Fruit fly (Drosophila melanogaster): ENCODE data around the gene CG6908.

CG6908 gene

DNA sequence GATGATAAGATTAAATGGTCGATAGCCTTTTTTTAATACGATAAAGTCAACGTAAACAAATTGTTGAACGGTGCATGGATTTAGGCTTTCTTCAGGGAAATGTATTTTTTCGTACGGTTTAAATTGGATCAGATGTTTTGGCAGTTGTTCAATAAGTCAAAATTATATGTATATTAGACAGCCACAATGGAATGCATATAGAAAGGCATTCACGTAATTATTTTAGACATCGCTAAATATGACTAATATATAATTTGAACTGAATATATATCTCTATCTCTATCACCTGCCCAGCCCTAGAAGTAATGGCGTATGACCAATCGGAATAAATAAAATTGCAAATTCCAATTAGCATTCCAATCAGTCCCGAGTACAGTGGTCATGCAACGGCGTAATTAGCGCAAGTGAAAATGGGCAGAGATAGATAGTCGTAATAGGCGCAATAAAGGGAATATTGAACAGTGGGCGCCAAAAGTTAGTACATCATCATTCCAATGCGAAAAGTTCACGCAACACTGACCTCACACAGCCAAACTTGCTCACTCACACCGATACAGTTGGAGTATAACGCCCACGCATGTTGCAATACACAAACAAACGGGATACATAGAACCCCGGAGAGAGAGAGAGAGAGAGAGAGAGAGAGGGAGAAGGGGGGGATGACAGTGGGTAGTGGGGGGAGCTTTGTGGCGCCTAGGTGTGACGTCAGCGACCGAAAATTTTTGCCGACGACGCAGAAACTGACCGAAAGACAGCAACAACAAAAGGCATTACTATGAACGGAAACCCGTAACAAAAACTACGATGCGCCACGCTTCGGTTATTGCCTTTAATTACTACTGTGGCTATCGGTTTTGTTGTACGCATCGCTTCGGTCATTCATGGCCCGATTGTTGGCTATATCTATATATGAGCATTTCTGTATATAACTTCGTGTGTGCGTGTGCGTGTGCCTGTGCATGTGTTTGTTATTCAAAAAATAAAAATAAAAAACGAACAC lies 41.2 kb downstream of the CG6908 start (continued):
- TF ChIP-seq CG1832 (GFP tag; optimal IDR thresholded peaks at IDR 0.05) (peak; percentile 57), CG7271 (tag; optimal IDR thresholded peaks at IDR 0.05) (no peak), cg (GFP tag; optimal IDR thresholded peaks at IDR 0.05) (peak; percentile 81), chinmo (GFP tag; IDR thresholded peaks at IDR 0.05; ENCODE audit: partially characterized antibody) (peak; percentile 87; the same call in 3 of the 4 replicates), HmgD (GFP tag; optimal IDR thresholded peaks at IDR 0.05) (no peak), bbx (GFP tag; IDR thresholded peaks at IDR 0.05; ENCODE audit: partially characterized antibody) (no peak), Dfd (GFP tag; optimal IDR thresholded peaks at IDR 0.05) (no peak), GATAe (GFP tag; conservative IDR thresholded peaks at IDR 0.05) (no peak), CG8388 (GFP tag; optimal IDR thresholded peaks at IDR 0.05) (peak; percentile 35), Drgx (GFP tag; IDR thresholded peaks at IDR 0.05) (peak; percentile 30; the same call in 1 of the 2 replicates), CG5180 (GFP tag; optimal IDR thresholded peaks at IDR 0.05) (peak; percentile 35), row (GFP tag; IDR thresholded peaks at IDR 0.05) (0 out of 3 replicates have a peak, but pooled peaks have one; percentile 6), CG15479 (GFP tag; optimal IDR thresholded peaks at IDR 0.05) (peak; percentile 59), chif (GFP tag; optimal IDR thresholded peaks at IDR 0.05) (no peak), hkb (optimal IDR thresholded peaks at IDR 0.05) (no peak), hkb (GFP tag; IDR thresholded peaks at IDR 0.05) (peak; percentile 20; the same call in 1 of the 2 replicates), CG12769 (tag; optimal IDR thresholded peaks at IDR 0.05) (peak; percentile 84), Dref (GFP tag; IDR thresholded peaks at IDR 0.05) (no peak), Optix (GFP tag; IDR thresholded peaks at IDR 0.05) (no peak), CG7786 (GFP tag; optimal IDR thresholded peaks at IDR 0.05) (no peak), CG8290 (GFP tag; optimal IDR thresholded peaks at IDR 0.05) (no peak), CG8290 (tag; optimal IDR thresholded peaks at IDR 0.05) (peak in 1 of 2 experiments; percentile 6), CG33557 (GFP tag; optimal IDR thresholded peaks at IDR 0.05) (no peak), CG4820 (GFP tag; optimal IDR thresholded peaks at IDR 0.05) (no peak), CG32772 (GFP tag; IDR thresholded peaks at IDR 0.05) (no peak), h (optimal IDR thresholded peaks at IDR 0.05) (no peak), CG11504 (tag; optimal IDR thresholded peaks at IDR 0.05) (peak; percentile 26), CG6654 (GFP tag; optimal IDR thresholded peaks at IDR 0.05) (no peak), CG14860 (GFP tag; IDR thresholded peaks at IDR 0.05; ENCODE audit: partially characterized antibody) (no peak), Eip74EF (GFP tag; optimal IDR thresholded peaks at IDR 0.05) (no peak), Hr39 (optimal IDR thresholded peaks at IDR 0.05) (no peak), CG4360 (GFP tag; IDR thresholded peaks at IDR 0.05) (no peak), ash1 (GFP tag; optimal IDR thresholded peaks at IDR 0.05) (peak; percentile 25), klu (GFP tag; IDR thresholded peaks at IDR 0.05) (0 out of 2 replicates have a peak, but pooled peaks have one; percentile 38), sr (GFP tag; IDR thresholded peaks at IDR 0.05) (peak; percentile 88), Pdp1 (GFP tag; optimal IDR thresholded peaks at IDR 0.05) (peak in 1 of 2 experiments; percentile 25), CG14667 (GFP tag; IDR thresholded peaks at IDR 0.05) (no peak), Atf3 (GFP tag; optimal IDR thresholded peaks at IDR 0.05) (peak; percentile 47), Trl (optimal IDR thresholded peaks at IDR 0.05) (peak; percentile 37 to 83), Trl (GFP tag; optimal IDR thresholded peaks at IDR 0.05) (no peak), CG6175 (GFP tag; IDR thresholded peaks at IDR 0.05) (peak; percentile 53; the same call in 1 of the 3 replicates)
